Fruit fly (Drosophila melanogaster): ENCODE measurements around the gene ppk18.

dm6 chr2L:9766758-9767157 lies 4.0 kb downstream of the ppk18 start, which contains the start of gene CG4017:
- TF ChIP-seq ham (GFP tag; IDR thresholded peaks at IDR 0.05) = no peak
- no peak for TF ChIP-seq Meics (GFP tag; optimal IDR thresholded peaks at IDR 0.05)
- TF ChIP-seq CG10267 (tag; optimal IDR thresholded peaks at IDR 0.05) = no peak
- TF ChIP-seq ERR (GFP tag; optimal IDR thresholded peaks at IDR 0.05) = no peak
- TF ChIP-seq sima (GFP tag; optimal IDR thresholded peaks at IDR 0.05) = no peak
- no peak for TF ChIP-seq wdn (GFP tag; IDR thresholded peaks at IDR 0.05)
- TF ChIP-seq gcm (GFP tag; optimal IDR thresholded peaks at IDR 0.05) = no peak
- no peak for TF ChIP-seq wek (GFP tag; optimal IDR thresholded peaks at IDR 0.05)
